Fruit fly (Drosophila melanogaster): ENCODE data around the gene Hph.
A peak's percentile ranks its signal among the peaks of the same experiment; 100 is the strongest.

Hph gene

DNA sequence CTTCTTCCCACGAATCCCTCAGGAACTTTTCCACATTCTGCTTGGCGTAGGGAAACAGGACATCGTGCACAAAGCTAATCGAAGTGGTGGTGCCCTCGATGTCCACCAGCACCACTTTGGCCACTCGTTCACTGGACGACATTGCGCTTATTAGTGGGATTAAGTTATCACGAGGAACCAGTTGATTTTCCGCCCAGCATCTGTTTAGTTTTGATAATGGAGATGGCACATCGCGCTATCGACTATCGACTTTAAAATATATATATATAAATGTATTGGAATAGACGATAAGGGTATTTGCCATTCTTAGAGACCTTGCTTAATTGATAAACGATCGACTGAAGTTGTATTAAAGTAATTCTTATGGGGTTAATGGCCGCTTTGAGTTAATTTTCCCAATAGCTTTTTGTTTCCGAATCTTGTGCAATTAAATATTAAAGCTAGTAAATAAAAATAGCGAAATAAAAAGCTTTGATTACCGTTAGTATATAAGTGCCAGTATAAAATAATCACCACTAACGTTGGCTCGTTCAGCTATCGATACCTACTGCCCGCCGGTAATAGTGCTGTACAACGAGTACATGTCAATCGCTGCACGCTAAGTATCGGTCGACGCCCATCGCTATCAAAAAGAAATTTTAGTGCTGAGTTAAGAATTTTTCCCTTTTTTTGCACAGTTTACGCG, at the start of gene Hph, which contains the start of gene Enoph:
Hph (plus strand) TSS at position 576 of the 685 bp plus-strand sequence.
Enoph (minus strand) TSS at position 220 of the 685 bp plus-strand sequence.
- TF ChIP-seq noc (tag; optimal IDR thresholded peaks at IDR 0.05): peak; percentile 77

DNA sequence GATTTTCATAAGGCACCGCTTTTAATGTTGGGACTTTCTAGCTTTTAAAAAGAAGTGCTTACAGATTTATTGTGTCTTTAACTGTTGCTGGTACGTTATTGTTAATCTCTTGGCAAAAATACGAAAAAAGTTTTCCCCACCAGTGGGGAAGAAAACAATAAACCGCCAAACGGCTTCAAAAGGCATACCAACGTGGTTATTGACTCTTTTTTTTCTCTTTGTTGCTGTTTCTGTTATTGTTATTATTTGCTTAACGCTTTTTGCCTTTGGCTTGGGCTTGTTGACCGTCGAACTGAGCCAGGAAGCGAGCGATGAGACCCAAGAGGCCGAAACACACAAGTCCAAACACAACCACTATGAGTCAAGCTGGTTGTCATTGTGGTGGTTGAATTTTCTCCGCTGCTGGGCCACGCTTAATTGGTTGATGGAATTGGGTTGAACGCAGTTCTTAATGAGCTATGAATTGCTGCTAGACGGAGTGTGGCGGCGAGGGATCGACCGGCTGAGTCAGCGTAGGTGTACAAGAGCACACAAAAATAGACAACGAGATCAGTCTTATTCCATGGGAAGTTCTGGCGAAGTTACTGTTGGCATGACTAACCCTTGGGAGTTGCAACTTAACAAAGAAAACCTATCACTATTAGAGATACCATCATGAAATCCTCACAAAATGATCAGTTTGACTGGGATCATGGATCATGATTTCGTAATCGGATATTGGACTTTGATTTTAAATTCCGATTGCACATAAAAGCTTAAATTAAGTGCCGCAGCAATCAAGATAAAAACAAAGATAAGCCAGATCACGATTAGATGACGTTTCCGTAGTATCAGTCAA, 49.3 kb upstream of the Hph start:
- no peak for TF ChIP-seq noc (tag; optimal IDR thresholded peaks at IDR 0.05)

DNA sequence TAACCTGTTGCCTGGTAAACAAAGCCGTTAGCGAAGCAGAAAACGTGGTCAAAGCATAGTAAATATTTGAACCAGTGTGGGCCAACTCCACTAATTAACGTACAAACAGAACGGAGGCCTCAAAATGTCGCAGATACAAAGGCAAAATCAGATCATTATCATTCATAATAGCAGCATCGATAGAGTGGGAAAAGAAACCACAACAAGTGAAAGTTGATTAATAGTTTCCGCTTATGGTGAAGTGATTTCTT, 48.8 kb upstream of the Hph start:
- TF ChIP-seq noc (tag; optimal IDR thresholded peaks at IDR 0.05): no peak

DNA sequence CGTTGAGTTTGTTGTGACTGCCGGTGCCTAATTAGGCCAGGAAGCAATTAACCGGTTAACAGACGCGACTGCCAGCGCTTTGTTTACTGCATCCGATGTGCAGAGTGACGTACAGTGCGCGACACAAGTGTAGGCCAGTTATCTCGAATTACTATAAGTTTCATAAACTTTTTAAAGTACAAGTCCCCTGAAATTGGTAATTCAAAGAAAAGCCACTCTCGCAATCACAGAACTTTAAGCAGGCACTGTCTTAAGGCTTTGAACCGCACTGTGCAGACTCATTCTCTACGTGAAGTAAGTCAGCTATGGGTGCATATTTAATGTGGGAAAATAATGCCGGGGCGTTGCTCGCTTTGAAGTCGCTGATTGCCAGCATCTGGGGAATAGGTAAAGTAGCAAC, 47.4 kb upstream of the Hph start:
- TF ChIP-seq noc (tag; optimal IDR thresholded peaks at IDR 0.05): no peak

DNA sequence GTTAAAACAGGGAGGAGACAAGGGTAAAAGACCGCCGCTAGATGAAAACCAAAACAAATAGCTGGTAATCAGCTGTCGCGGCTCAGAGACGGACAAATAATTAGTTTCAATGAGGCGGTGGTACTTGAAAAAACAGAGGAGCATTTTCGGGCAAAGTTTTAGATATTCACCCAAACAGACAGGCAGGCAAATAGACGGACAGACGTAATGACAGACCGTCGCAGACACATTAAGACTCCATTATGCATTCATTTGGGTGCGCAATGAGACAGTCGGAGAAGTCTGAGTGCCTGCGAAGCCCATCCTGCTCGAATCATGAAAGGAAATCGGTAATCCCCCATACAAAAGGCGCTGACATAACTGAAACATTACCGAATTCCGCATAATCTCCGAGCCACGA, 45.4 kb upstream of the Hph start:
- TF ChIP-seq noc (tag; optimal IDR thresholded peaks at IDR 0.05): no peak

DNA sequence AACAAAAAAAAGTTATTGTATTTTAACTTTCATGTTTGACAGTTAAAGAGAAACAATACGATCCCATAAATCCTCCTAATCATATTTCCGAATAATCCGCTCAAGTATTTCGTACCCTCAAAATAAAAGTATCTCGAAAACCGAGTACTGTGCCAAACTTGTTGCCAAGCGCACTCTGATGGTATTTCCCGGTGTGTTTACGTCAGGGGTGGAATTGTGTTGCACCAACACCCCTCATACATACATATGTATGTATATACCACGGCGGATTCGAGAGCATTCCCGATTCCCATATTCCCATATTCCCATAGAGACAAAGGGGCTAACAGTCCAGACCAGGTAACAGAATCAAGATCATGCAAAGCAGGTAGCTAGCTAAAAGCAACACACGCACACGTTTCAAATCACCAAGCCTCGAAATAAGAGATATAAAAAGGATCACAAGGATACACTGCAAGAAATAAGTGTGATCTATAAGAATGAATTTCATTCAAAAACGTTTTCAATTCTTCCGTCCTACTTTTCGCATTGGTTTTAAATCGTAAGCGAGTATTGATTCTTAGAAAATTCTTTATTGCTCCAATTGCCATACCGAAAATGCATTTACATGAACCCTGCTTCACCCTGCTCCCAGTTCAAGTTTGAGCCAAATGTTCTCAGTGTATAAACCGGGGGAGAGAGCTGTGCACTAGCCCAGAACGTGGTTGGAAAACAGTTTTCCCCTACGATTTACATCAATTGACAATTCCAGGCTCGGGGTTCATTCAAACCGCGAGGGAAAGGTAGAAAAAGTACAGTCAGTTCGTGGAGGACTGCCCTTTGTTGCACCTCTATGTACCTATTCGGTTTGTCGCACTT, 44.7 kb upstream of the Hph start:
- TF ChIP-seq noc (tag; optimal IDR thresholded peaks at IDR 0.05): no peak

DNA sequence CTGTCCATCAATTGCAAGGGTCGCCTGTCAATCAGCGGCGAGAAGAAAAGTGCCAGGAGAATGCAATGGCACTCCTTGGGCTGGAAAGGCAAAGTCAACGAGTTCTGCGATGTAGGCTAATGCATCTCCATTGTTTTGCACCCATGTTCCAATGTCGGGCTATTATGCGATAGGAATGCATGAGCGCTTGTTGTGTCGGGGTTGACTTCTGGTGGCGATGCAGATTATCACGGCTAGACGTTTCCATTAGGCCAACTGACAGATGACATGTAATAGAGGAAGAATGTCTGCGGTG, 44.1 kb upstream of the Hph start:
- TF ChIP-seq noc (tag; optimal IDR thresholded peaks at IDR 0.05): no peak

DNA sequence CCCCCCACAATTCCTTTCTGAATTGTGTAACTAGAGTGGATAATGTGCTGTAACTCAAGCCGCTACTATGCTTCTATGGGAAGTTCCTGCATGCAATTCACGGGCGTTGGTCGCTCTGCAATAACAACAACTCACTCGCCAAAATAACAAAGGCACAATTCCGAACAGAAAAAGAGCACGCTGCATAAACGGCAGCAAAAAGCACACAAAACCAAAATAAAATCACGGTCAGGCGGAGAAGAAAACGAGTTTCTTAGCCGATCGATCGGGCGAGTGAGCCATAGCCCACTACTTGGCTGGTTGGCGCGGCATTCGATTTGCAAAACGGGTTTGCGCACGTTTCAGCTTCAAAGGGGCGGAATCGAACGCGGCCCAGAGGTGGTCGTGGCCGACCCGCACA, 43.5 kb upstream of the Hph start:
- no peak for TF ChIP-seq noc (tag; optimal IDR thresholded peaks at IDR 0.05)

DNA sequence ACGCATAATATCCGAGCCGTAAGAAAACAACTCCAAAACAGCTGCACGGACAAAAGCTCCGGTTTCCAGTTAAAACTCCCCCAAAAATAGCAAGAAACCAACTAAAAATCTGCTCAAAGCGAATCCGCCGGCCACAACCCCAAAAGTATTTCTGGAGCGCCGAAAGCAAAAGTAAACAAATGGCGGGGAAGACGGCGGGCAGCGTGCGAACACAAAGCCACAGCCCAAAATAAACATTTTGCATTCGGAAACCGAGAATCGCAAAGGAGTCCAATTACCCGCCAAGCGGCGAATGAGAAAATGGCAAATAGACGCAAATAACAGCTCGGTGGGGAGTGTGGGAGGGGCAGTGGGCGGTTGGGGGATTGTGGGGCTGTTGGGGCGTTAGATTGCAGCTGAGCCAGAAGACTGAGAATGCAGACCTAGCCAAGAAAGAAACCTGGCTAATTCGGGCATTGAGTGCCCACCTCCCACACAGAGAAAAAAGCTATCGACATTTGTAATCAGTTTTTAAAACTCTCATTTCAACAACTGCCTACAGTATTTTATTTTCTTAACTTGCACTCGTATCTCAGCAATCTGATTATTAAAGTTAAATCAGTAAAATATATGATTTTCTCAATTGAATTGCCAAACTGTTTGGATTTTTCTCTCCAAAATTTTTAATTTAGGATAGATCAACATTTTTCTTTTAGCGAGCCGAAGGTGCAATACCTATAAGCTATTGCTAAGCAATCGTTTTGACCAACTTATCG, 42.5 kb upstream of the Hph start:
- TF ChIP-seq noc (tag; optimal IDR thresholded peaks at IDR 0.05): no peak

DNA sequence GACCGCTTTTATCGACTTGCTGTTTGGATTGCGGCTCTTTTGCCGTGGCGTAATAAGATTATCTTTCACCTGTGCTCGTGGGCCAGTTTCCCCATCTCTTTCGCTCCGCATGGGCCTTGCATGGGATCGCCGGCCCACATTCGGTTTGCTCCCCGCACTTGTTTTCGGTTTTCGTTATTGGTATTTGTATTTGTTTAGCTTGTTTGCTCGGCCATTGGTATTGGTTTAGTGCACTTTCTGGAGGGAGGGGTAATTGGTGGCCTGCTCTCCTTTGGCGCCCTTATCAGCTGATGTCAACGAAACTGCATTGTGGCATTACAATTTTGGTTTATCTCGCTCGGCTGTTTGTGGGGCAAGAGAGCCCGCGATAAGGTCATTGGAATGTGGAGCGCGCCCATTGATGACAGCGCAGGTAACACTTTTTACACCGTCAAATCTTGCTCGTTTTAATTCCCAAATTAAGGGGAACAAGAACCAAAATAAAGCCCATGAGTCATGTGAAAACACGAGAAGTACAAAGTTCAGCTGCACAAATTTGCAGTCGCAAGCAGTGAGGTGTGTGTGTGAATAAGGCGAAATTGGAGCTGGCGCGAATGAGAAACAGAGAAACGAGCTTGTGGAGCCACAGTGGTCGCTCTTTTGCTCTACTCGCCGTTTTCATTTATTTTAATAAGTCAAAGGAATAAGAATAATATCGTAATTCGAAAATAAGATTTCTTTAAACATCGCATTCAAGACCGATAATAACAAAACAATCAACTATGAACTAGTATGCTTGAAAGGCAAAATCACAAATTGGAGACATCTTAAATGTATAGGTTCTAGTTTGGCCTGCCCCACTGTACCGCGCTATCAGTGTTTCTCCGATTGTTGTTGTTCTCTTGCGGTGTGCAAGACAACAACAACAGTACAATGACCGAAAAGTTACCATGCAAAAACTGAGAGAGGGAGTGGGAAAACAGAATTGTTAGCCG, 41.2 kb upstream of the Hph start:
- peak; percentile 25 for TF ChIP-seq noc (tag; optimal IDR thresholded peaks at IDR 0.05)

DNA sequence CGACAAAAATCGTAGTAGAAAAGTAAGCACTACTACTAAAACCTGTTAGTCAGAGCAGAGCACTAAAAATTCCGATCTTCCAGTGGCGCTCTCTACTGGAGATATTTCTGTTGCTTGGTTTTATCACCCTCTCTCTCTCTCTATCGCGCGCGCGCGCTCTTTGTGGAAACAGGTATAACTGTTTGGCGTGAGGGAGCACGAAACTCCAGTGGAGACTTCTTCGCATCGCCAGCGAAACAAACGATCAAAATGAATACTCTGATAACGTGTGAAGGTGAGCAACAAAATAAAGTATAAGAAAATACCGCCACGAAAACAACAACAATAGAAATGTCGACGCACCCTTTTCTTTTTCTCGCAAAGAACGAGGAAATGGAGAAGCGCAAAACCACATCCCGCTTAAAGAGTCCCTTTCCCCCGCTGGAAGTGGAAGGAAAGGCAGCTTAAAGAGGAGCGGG, 40.5 kb upstream of the Hph start:
- TF ChIP-seq noc (tag; optimal IDR thresholded peaks at IDR 0.05): no peak

DNA sequence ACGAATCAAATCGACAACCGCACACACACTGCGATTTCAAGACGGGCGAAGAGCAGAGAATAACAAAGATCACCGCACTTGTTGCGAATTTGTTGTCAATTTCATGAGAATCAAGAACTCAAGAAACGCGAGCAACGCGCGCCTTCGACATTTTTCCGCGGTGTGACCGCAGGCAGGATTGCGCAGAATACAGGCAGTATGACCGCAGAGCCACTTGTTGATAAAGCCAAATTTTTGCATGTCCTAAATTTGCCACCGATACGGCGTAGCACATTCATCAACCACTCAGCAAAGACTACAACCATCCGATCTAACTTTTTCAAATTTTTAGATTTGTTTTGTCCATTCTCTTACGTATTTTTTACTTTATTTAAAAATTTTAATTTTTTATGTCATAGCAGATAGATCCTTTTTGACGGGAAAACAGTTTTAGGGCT, 39.5 kb upstream of the Hph start, which contains the start of gene cno:
cno (minus strand) TSS at position 179 of the 437 bp plus-strand sequence.
- TF ChIP-seq noc (tag; optimal IDR thresholded peaks at IDR 0.05): no peak

DNA sequence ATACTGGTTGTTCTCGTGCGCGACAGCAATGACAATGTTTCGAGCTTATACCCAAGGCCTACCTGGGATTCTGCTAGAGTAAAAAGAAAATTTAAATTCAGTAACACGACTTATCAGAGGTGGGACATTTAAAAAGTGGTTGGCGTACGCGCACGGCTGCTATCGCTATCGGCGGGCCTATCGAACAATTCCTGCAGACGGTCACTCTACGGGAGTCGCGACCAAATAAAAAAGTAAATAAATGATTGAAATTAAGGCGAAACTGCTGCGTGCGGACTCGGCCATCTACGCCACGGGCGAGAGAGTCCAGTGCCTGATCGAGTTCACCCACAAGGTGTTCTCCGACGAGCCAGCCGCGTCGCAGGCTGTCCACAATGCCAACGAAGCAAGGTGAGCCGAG, 37.4 kb upstream of the Hph start, which contains the start of the genes Prosbeta2R2 and CG1116:
Prosbeta2R2 (minus strand) TSS at position 63 of the 400 bp plus-strand sequence.
CG1116 (plus strand) TSS at position 192 of the 400 bp plus-strand sequence.
- no peak for TF ChIP-seq noc (tag; optimal IDR thresholded peaks at IDR 0.05)

DNA sequence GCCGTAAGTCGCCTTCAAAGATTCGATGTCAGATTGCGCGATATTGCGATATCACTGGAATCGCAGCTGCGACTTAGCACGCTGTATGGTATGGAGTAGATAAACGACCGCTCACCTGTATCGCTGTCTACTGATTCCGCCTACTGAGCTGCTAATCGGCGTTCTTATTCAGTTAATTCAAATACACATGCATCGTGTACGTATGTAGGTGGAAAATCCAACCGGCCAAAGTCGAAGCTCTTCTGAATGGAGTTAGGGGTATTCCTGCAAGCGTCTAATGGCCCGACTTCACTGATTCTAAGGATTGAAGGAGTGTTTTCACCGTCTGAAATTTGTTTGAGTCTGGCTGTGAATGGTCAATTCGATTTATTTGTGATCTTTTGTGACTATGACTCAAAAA, 33.7 kb upstream of the Hph start, which contains the start of gene CG2604:
CG2604 (minus strand) TSS at position 231 of the 400 bp plus-strand sequence.
- no peak for TF ChIP-seq noc (tag; optimal IDR thresholded peaks at IDR 0.05)
